Fruit fly (Drosophila melanogaster) S2 (cell line): Measurements from ENCODE around the gene Ude.

Experiments
- CG8478 ChIP-seq: fragments of >200 bp; optimal IDR thresholded peaks from 2 replicates; lab custom pipeline; 2018
- CTCF ChIP-seq, 2 experiments: fragments of >200 bp; optimal IDR thresholded peaks; 2 replicates each; lab custom pipeline; 2018

dm6 chr3R:24845148-24845547 is 45.7 kb upstream of the Ude start:
- TF ChIP-seq CG8478 (lab: Kevin White, UChicago) (no peak), CTCF (optimal IDR thresholded peaks at IDR 0.05; lab: Kevin White, UChicago) (no peak)
